Fruit fly (Drosophila melanogaster) Kc167 (cell line): ENCODE data around the gene Cdk5alpha.

Source experiments
- Sin3A ChIP-seq: fragments of >200 bp; optimal IDR thresholded peaks from 2 replicates; lab custom pipeline; 2018; ENCODE audit warnings: missing external identifiers
- insv ChIP-seq: fragments of >200 bp; optimal IDR thresholded peaks from 3 replicates; lab custom pipeline; 2018; ENCODE audit warnings: missing external identifiers
- psq ChIP-seq: fragments of >200 bp; optimal IDR thresholded peaks from 2 replicates; lab custom pipeline; 2017; ENCODE audit warnings: missing external identifiers
- ttk ChIP-seq: sonication (Bioruptor generic); optimal IDR thresholded peaks from 2 replicates; lab custom pipeline; 2017; ENCODE audit warnings: missing external identifiers

- TF ChIP-seq Sin3A (lab: Kevin White, UChicago), result no peak
- TF ChIP-seq psq, result no peak
- TF ChIP-seq ttk (lab: Kevin White, UChicago), result no peak
- no peak for TF ChIP-seq insv
Observed at dm6 chr2L:10276846-10277245, 33.9 kb downstream of the Cdk5alpha start.
